Worm (Caenorhabditis elegans): ENCODE data around the gene pgm-3.

DNA sequence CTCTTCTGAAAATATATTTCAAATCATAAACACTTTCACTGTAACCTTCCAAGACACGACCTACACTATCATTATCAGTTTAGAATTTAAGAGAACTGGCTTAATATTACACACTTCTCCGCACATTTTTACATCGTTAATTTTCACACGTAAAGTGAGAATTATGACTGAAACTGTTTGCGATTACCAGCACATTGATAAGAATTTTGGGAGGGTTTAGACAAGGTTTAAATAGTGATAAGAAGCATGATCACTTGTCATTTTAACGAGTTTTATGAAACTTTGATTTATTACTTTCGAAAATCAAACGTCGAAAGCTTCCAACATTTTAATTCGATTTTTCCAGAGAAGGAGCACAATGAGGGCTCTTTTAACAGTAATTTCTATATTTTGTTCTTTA lies 4.9 kb downstream of the pgm-3 start, which contains the start of gene F21D5.3:
- TF ChIP-seq fkh-10 (GFP tag; optimal IDR thresholded peaks at IDR 0.05) (no peak), lin-15B (tag; optimal IDR thresholded peaks at IDR 0.05) (no peak), mdl-1 (tag; optimal IDR thresholded peaks at IDR 0.05) (no peak)

All from whole organism, L3 larva.